Worm (Caenorhabditis elegans): ENCODE data around the gene Y57G11C.38.

Gene Y57G11C.38

ce11 chrIV:14883812-14884211 is 21.6 kb downstream of the Y57G11C.38 start (continued):
- no peak for TF ChIP-seq ZK546.5 (tag; optimal IDR thresholded peaks at IDR 0.05)
- TF ChIP-seq mdl-1 (tag; optimal IDR thresholded peaks at IDR 0.05) = no peak
- no peak for TF ChIP-seq sdz-12 (GFP tag; optimal IDR thresholded peaks at IDR 0.05)
- TF ChIP-seq mes-2 (tag; optimal IDR thresholded peaks at IDR 0.05; ENCODE audit: poor library complexity, severe bottlenecking) = no peak
- TF ChIP-seq nhr-237 (tag; optimal IDR thresholded peaks at IDR 0.05) = no peak
- TF ChIP-seq spr-3 (GFP tag; optimal IDR thresholded peaks at IDR 0.05) = no peak
- no peak for TF ChIP-seq dpl-1 (GFP tag; optimal IDR thresholded peaks at IDR 0.05)
- no peak for TF ChIP-seq arid-1 (GFP tag; conservative IDR thresholded peaks at IDR 0.05)
- no peak for TF ChIP-seq ceh-44 (GFP tag; IDR thresholded peaks at IDR 0.05)
- no peak for TF ChIP-seq tra-1 (GFP tag; IDR thresholded peaks at IDR 0.05)
- no peak for TF ChIP-seq mxl-3 (GFP tag; optimal IDR thresholded peaks at IDR 0.05)
- TF ChIP-seq daf-12 (tag; optimal IDR thresholded peaks at IDR 0.05) = no peak
- no peak for TF ChIP-seq ceh-32 (tag; optimal IDR thresholded peaks at IDR 0.05; ENCODE audit: poor library complexity)
- TF ChIP-seq Y75B8A.6 (GFP tag; IDR thresholded peaks at IDR 0.05) = no peak
- no peak for TF ChIP-seq vab-7 (GFP tag; IDR thresholded peaks at IDR 0.05)
- TF ChIP-seq unc-130 (GFP tag; optimal IDR thresholded peaks at IDR 0.05) = no peak

- TF ChIP-seq ztf-11 (tag; optimal IDR thresholded peaks at IDR 0.05) = no peak
- peak; percentile 28 for TF ChIP-seq hlh-11 (tag; optimal IDR thresholded peaks at IDR 0.05)
- no peak for TF ChIP-seq spr-1 (tag; optimal IDR thresholded peaks at IDR 0.05)
- TF ChIP-seq dmd-6 (GFP tag; IDR thresholded peaks at IDR 0.05) = 0 out of 2 replicates have a peak, but pooled peaks have one; percentile 8
- no peak for TF ChIP-seq ceh-28 (tag; optimal IDR thresholded peaks at IDR 0.05)
- TF ChIP-seq daf-16 (GFP tag; optimal IDR thresholded peaks at IDR 0.05) = no peak
- TF ChIP-seq daf-16 (tag; optimal IDR thresholded peaks at IDR 0.05) = peak; percentile 56
- TF ChIP-seq dve-1 (tag; optimal IDR thresholded peaks at IDR 0.05; ENCODE audit: insufficient read depth) = peak; percentile 16
- no peak for TF ChIP-seq ces-1 (GFP tag; optimal IDR thresholded peaks at IDR 0.05)
- peak; percentile 30 for TF ChIP-seq pqm-1 (tag; optimal IDR thresholded peaks at IDR 0.05)
- TF ChIP-seq nhr-28 (tag; optimal IDR thresholded peaks at IDR 0.05) = peak; percentile 30
Observed at ce11 chrIV:14885584-14885983, 23.3 kb downstream of the Y57G11C.38 start.

ce11 chrIV:14888889-14889664 is 26.8 kb downstream of the Y57G11C.38 start:
- TF ChIP-seq fkh-10 (GFP tag; optimal IDR thresholded peaks at IDR 0.05) (no peak), gei-8 (GFP tag; optimal IDR thresholded peaks at IDR 0.05) (no peak), snpc-1.2 (GFP tag; IDR thresholded peaks at IDR 0.05) (peak; percentile 99), ces-1 (GFP tag; optimal IDR thresholded peaks at IDR 0.05) (no peak), aha-1 (tag) (peak; percentile 94), F26F4.8 (GFP tag; conservative IDR thresholded peaks at IDR 0.05) (0 out of 2 replicates have a peak, but pooled peaks have one; percentile 6), pha-4 (GFP tag; IDR thresholded peaks at IDR 0.05) (0 out of 2 replicates have a peak, but pooled peaks have one; percentile 48), pha-4 (tag; optimal IDR thresholded peaks at IDR 0.05) (no peak), ceh-82 (tag; optimal IDR thresholded peaks at IDR 0.05) (no peak), F49E8.2 (tag; optimal IDR thresholded peaks at IDR 0.05; ENCODE audit: borderline replicate concordance) (peak; percentile 31), lin-38 (GFP tag; IDR thresholded peaks at IDR 0.05) (peak; percentile 52), spr-1 (tag; optimal IDR thresholded peaks at IDR 0.05) (peak; percentile 4), pqm-1 (tag; optimal IDR thresholded peaks at IDR 0.05) (peak; percentile 51), dve-1 (tag; optimal IDR thresholded peaks at IDR 0.05; ENCODE audit: insufficient read depth) (peak; percentile 7), nhr-102 (tag; optimal IDR thresholded peaks at IDR 0.05) (peak; percentile 2), hlh-11 (tag; optimal IDR thresholded peaks at IDR 0.05) (peak; percentile 27), saeg-2 (GFP tag; IDR thresholded peaks at IDR 0.05) (0 out of 2 replicates have a peak, but pooled peaks have one; percentile 30), lin-1 (GFP tag; IDR thresholded peaks at IDR 0.05) (no peak), daf-16 (GFP tag; optimal IDR thresholded peaks at IDR 0.05) (peak in 1 of 2 experiments; percentile 47), daf-16 (tag; optimal IDR thresholded peaks at IDR 0.05) (peak; percentile 75), nhr-28 (tag; optimal IDR thresholded peaks at IDR 0.05) (peak; percentile 45)
